Fruit fly (Drosophila melanogaster) whole organism, embryonic: ENCODE data around the gene SerRS-m.
A peak's percentile ranks its signal among the peaks of the same experiment; 100 is the strongest.

Source experiments
- ATbp ChIP-seq: fragments of 200-800 bp; sonication (Bioruptor generic); optimal IDR thresholded peaks from 2 replicates; lab custom pipeline; 2017; ENCODE audit warnings: missing biosample characterization, mild to moderate bottlenecking, missing genetic modification characterization, missing genetic modification reagents
- CG10431 ChIP-seq: fragments of 200-800 bp; sonication (Bioruptor generic); optimal IDR thresholded peaks from 3 replicates; lab custom pipeline; 2018; ENCODE audit warnings: missing biosample characterization, mild to moderate bottlenecking, missing genetic modification characterization
- CG12391 ChIP-seq: fragments of 200-800 bp; sonication (Bioruptor generic); optimal IDR thresholded peaks from 3 replicates; lab custom pipeline; 2018; ENCODE audit warnings: missing biosample characterization, mild to moderate bottlenecking, missing genetic modification characterization, moderate library complexity
- CG14710 ChIP-seq: fragments of 200-800 bp; sonication (Bioruptor generic); optimal IDR thresholded peaks from 3 replicates; lab custom pipeline; 2019; ENCODE audit warnings: missing biosample characterization, mild to moderate bottlenecking, missing genetic modification characterization, moderate library complexity
- CG15073 ChIP-seq: fragments of 200-800 bp; sonication (Bioruptor generic); optimal IDR thresholded peaks from 2 replicates; lab custom pipeline; 2016; ENCODE audit warnings: missing biosample characterization, missing genetic modification characterization
- CG2202 ChIP-seq: fragments of 200-800 bp; sonication (Bioruptor generic); optimal IDR thresholded peaks from 2 replicates; lab custom pipeline; 2018; ENCODE audit warnings: missing biosample characterization, mild to moderate bottlenecking, missing genetic modification characterization
- CG30020 ChIP-seq: fragments of 200-800 bp; optimal IDR thresholded peaks from 2 replicates; lab custom pipeline; 2019; ENCODE audit warnings: missing biosample characterization, mild to moderate bottlenecking, missing genetic modification characterization, moderate library complexity
- CG30431 ChIP-seq: fragments of 200-800 bp; sonication (Bioruptor generic); optimal IDR thresholded peaks from 2 replicates; lab custom pipeline; 2017; ENCODE audit warnings: missing biosample characterization, missing genetic modification characterization
- CG32767 ChIP-seq: fragments of 200-800 bp; sonication (Bioruptor generic); IDR thresholded peaks from 2 replicates; pipeline ENCODE4 v1.3.6; 2022; ENCODE audit warnings: missing biosample characterization, missing genetic modification characterization
- CG33557 ChIP-seq: fragments of 200-800 bp; sonication (Bioruptor generic); optimal IDR thresholded peaks from 2 replicates; lab custom pipeline; 2019; ENCODE audit warnings: missing biosample characterization, mild to moderate bottlenecking, missing genetic modification characterization, moderate library complexity
- CG4854 ChIP-seq: fragments of 200-800 bp; sonication (Bioruptor generic); optimal IDR thresholded peaks from 2 replicates; lab custom pipeline; 2016; ENCODE audit warnings: missing biosample characterization, missing genetic modification characterization, inconsistent platforms
- CG7271 ChIP-seq: fragments of 200-800 bp; sonication (Bioruptor generic); optimal IDR thresholded peaks from 2 replicates; lab custom pipeline; 2018; ENCODE audit warnings: missing biosample characterization, mild to moderate bottlenecking, missing genetic modification characterization, moderate library complexity
- CG7987 ChIP-seq: fragments of 200-800 bp; sonication (Bioruptor generic); optimal IDR thresholded peaks from 2 replicates; lab custom pipeline; 2018; ENCODE audit warnings: missing biosample characterization, mild to moderate bottlenecking, missing genetic modification characterization, moderate library complexity
- CG8290 ChIP-seq, 3 experiments: fragments of 200-800 bp; sonication (Bioruptor generic); optimal IDR thresholded peaks; 2 replicates each; lab custom pipeline; 2016 to 2019; ENCODE audit warnings: missing biosample characterization in 3 of 3, missing genetic modification characterization in 3 of 3, mild to moderate bottlenecking in 2 of 3, moderate library complexity in 1 of 3
- CG8388 ChIP-seq: fragments of 200-800 bp; sonication (Bioruptor generic); optimal IDR thresholded peaks from 2 replicates; lab custom pipeline; 2019; ENCODE audit warnings: missing biosample characterization, mild to moderate bottlenecking, missing genetic modification characterization, moderate library complexity
- CG9797 ChIP-seq: fragments of 200-800 bp; sonication (Bioruptor generic); optimal IDR thresholded peaks from 3 replicates; lab custom pipeline; 2018; ENCODE audit warnings: missing biosample characterization, mild to moderate bottlenecking, missing genetic modification characterization
- Dip3 ChIP-seq: fragments of 200-800 bp; sonication (Bioruptor generic); optimal IDR thresholded peaks from 3 replicates; lab custom pipeline; 2016; ENCODE audit warnings: missing biosample characterization, missing genetic modification characterization
- Doc2 ChIP-seq: fragments of 200-800 bp; sonication (Bioruptor generic); IDR thresholded peaks from 2 replicates; pipeline ENCODE4 v1.3.6; 2022; ENCODE audit warnings: missing biosample characterization, missing genetic modification characterization
- E2f2 ChIP-seq: fragments of 200-800 bp; sonication (Bioruptor generic); IDR thresholded peaks from 2 replicates; pipeline ENCODE4 v1.3.6; 2022; ENCODE audit warnings: missing biosample characterization, missing genetic modification characterization
- Elba2 ChIP-seq: fragments of 200-800 bp; sonication (Bioruptor generic); optimal IDR thresholded peaks from 3 replicates; lab custom pipeline; 2016; ENCODE audit warnings: missing biosample characterization, missing genetic modification characterization
- Ets65A ChIP-seq: fragments of 200-800 bp; sonication (Bioruptor generic); peaks from one replicate; lab custom pipeline; 2016; ENCODE audit warnings: missing biosample characterization, missing genetic modification characterization
- Hr39 ChIP-seq: fragments of >200 bp; optimal IDR thresholded peaks from 2 replicates; lab custom pipeline; 2017
- Lpt ChIP-seq: fragments of >200 bp; optimal IDR thresholded peaks from 2 replicates; lab custom pipeline; 2018; ENCODE audit warnings: missing biosample characterization, missing genetic modification characterization
- Med ChIP-seq: fragments of 200-800 bp; sonication (Bioruptor generic); peaks from one replicate; lab custom pipeline; 2016; ENCODE audit warnings: missing biosample characterization, missing genetic modification characterization, mild to moderate bottlenecking, inconsistent platforms, moderate library complexity
- Pdp1 ChIP-seq, 2 experiments: fragments of 200-800 bp; sonication (Bioruptor generic); optimal IDR thresholded peaks; 3 replicates each; lab custom pipeline; 2016; ENCODE audit warnings: missing biosample characterization in 2 of 2, missing genetic modification characterization in 2 of 2, mild to moderate bottlenecking in 1 of 2, moderate library complexity in 1 of 2
- Poxn ChIP-seq: fragments of 200-800 bp; sonication (Bioruptor generic); IDR thresholded peaks from 2 replicates; pipeline ENCODE4 v1.3.6; 2022; ENCODE audit warnings: missing biosample characterization, missing genetic modification characterization
- Rx ChIP-seq: fragments of 200-800 bp; sonication (Bioruptor generic); IDR thresholded peaks from 2 replicates; pipeline ENCODE4 v1.3.6; 2022; ENCODE audit warnings: missing biosample characterization, missing genetic modification characterization
- Scr ChIP-seq: fragments of 200-800 bp; sonication (Bioruptor generic); IDR thresholded peaks from 2 replicates; pipeline ENCODE4 v1.3.6; 2022; ENCODE audit warnings: missing biosample characterization, missing genetic modification characterization; ENCODE audit not compliant: partially characterized antibody
- Spps ChIP-seq: fragments of 200-800 bp; sonication (Bioruptor generic); optimal IDR thresholded peaks from 2 replicates; lab custom pipeline; 2018; ENCODE audit warnings: missing biosample characterization, mild to moderate bottlenecking, missing genetic modification characterization
- Stat92E ChIP-seq, 3 experiments: fragments of >200 bp in 2 of 3; fragments of 200-800 bp in 1 of 3; sonication (Bioruptor generic) in 1 of 3; optimal IDR thresholded peaks; 2 replicates each; lab custom pipeline; 2017 to 2019; ENCODE audit warnings: missing biosample characterization in 3 of 3, missing genetic modification characterization in 3 of 3, mild to moderate bottlenecking in 1 of 3, moderate library complexity in 1 of 3
- bab2 ChIP-seq: fragments of 200-800 bp; sonication (Bioruptor generic); optimal IDR thresholded peaks from 2 replicates; lab custom pipeline; 2016; ENCODE audit warnings: missing biosample characterization, missing genetic modification characterization
- bcd ChIP-seq: fragments of 200-800 bp; sonication (Bioruptor generic); optimal IDR thresholded peaks from 2 replicates; lab custom pipeline; 2017; ENCODE audit warnings: missing biosample characterization, mild to moderate bottlenecking, missing genetic modification characterization
- br ChIP-seq: fragments of >200 bp; optimal IDR thresholded peaks from 2 replicates; lab custom pipeline; 2017
- btn ChIP-seq: fragments of 200-800 bp; sonication (Bioruptor generic); optimal IDR thresholded peaks from 2 replicates; lab custom pipeline; 2016; ENCODE audit warnings: missing biosample characterization, missing genetic modification characterization
- cg ChIP-seq: fragments of 200-800 bp; sonication (Bioruptor generic); optimal IDR thresholded peaks from 3 replicates; lab custom pipeline; 2019; ENCODE audit warnings: missing biosample characterization, mild to moderate bottlenecking, missing genetic modification characterization, moderate library complexity
- croc ChIP-seq: fragments of 200-800 bp; sonication (Bioruptor generic); conservative IDR thresholded peaks from 3 replicates; pipeline ENCODE4 v1.3.6; 2022; ENCODE audit warnings: missing biosample characterization, missing genetic modification characterization
- dpn ChIP-seq, 2 experiments: fragments of 200-800 bp; sonication (Bioruptor generic); optimal IDR thresholded peaks; 3 replicates each; lab custom pipeline; 2016; ENCODE audit warnings: missing biosample characterization in 2 of 2, missing genetic modification characterization in 2 of 2
- klu ChIP-seq: fragments of 200-800 bp; sonication (Bioruptor generic); IDR thresholded peaks from 2 replicates; pipeline ENCODE4 v1.3.6; 2022; ENCODE audit warnings: missing biosample characterization, missing genetic modification characterization
- lola ChIP-seq, 3 experiments: fragments of >200 bp in 2 of 3; fragments of 200-800 bp in 1 of 3; sonication (Bioruptor generic) in 1 of 3; optimal IDR thresholded peaks; 2 replicates each; lab custom pipeline; 2017 to 2019; ENCODE audit warnings: missing biosample characterization in 3 of 3, missing genetic modification characterization in 3 of 3, mild to moderate bottlenecking in 1 of 3, moderate library complexity in 1 of 3
- p53 ChIP-seq: fragments of 200-800 bp; sonication (Bioruptor generic); optimal IDR thresholded peaks from 2 replicates; lab custom pipeline; 2016; ENCODE audit warnings: missing biosample characterization, missing genetic modification characterization
- peb ChIP-seq: fragments of 200-800 bp; sonication (Bioruptor generic); IDR thresholded peaks from 2 replicates; pipeline ENCODE4 v1.3.6; 2022; ENCODE audit warnings: missing biosample characterization, missing genetic modification characterization
- prd ChIP-seq, 3 experiments: fragments of >200 bp in 2 of 3; fragments of 200-800 bp in 1 of 3; sonication (Bioruptor generic) in 1 of 3; optimal IDR thresholded peaks in 2 of 3; IDR thresholded peaks in 1 of 3; 2 replicates in 2 of 3; 3 replicates in 1 of 3; pipeline versions ENCODE4 v1.3.6 to Lab custom; 2017 to 2022; ENCODE audit warnings: missing biosample characterization in 1 of 3, missing genetic modification characterization in 1 of 3
- psq ChIP-seq: fragments of 200-800 bp; sonication (Bioruptor generic); optimal IDR thresholded peaks from 2 replicates; lab custom pipeline; 2017; ENCODE audit warnings: missing biosample characterization, missing genetic modification characterization
- ranshi ChIP-seq: fragments of 200-800 bp; sonication (Bioruptor generic); IDR thresholded peaks from 2 replicates; pipeline ENCODE4 v1.3.6; 2022; ENCODE audit warnings: missing biosample characterization, missing genetic modification characterization
- sd ChIP-seq: fragments of 200-800 bp; sonication (Bioruptor generic); optimal IDR thresholded peaks from 3 replicates; lab custom pipeline; 2018; ENCODE audit warnings: missing biosample characterization, mild to moderate bottlenecking, missing genetic modification characterization, moderate library complexity
- sens ChIP-seq: fragments of 200-800 bp; sonication (Bioruptor generic); peaks from one replicate; lab custom pipeline; 2016; ENCODE audit warnings: missing biosample characterization, missing genetic modification characterization
- ssp ChIP-seq: fragments of 200-800 bp; sonication (Bioruptor generic); IDR thresholded peaks from 2 replicates; pipeline ENCODE4 v1.3.6; 2022; ENCODE audit warnings: missing biosample characterization, missing genetic modification characterization
- tgo ChIP-seq: fragments of 200-800 bp; sonication (Bioruptor generic); IDR thresholded peaks from 3 replicates; pipeline ENCODE4 v1.3.6; 2022; ENCODE audit warnings: missing biosample characterization, missing genetic modification characterization
- tio ChIP-seq: fragments of 200-800 bp; sonication (Bioruptor generic); optimal IDR thresholded peaks from 2 replicates; lab custom pipeline; 2017; ENCODE audit warnings: missing biosample characterization, missing genetic modification characterization, inconsistent platforms
- z ChIP-seq: fragments of 200-800 bp; sonication (Bioruptor generic); IDR thresholded peaks from 3 replicates; pipeline ENCODE4 v1.3.6; 2022; ENCODE audit warnings: missing biosample characterization, missing genetic modification characterization

Gene SerRS-m

DNA sequence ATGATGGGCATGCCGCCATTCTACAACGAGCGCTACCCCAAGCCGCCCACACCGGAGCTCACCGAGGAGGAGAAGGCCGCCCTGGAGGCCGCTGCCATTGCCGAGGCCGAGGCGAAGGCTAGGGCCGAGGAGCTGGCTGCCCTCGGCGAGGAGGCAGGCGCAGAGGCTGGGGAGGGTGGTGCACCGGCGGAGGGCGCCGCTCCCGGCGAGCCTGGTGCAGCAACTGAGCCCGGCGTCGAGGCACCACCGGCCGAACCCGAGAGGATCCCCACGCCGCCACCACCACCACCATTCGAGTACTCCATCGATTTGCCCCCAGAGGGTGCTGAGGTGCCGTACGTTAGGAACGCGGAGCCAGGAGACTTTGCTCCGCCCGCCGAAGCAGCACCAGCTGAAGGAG lies 35.2 kb upstream of the SerRS-m start (continued):
- no peak for TF ChIP-seq bab2 (GFP tag; lab: Kevin White, UChicago)
- TF ChIP-seq E2f2: no peak
- peak; percentile 22 for TF ChIP-seq sens (GFP tag; lab: Kevin White, UChicago)
- TF ChIP-seq, all 482 proteins: peak for 12

DNA sequence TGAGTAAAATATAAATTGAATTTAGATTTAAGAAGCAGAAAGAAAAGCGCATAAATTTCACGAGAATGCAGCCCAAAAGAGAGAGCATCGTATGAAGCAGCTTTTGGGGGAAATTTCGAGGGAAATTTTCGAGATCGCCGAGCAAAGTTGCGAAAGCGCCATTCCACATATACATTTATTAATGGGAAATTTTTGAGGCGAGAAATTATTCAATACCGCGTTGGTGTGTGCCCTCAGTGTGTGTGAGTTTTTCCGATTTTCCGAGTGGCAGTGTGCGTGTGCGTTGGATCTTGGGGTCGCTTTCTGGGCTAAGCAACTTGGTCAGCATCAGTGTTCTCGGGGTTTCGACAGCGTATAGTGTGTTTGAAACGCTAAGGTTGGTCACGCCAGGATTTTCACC lies 30.5 kb upstream of the SerRS-m start, which contains the start of gene Tm2:
Gene Tm2, plus strand, starts transcription at position 270 of the 400 bp plus-strand sequence.
- TF ChIP-seq Scr (no peak), Ets65A (GFP tag; lab: Kevin White, UChicago) (no peak), lola (GFP tag; optimal IDR thresholded peaks at IDR 0.05; lab: Kevin White, UChicago) (no peak), Med (peak; percentile 70), CG30431 (no peak), Doc2 (GFP tag; lab: Robert Waterston, UW) (no peak), sd (peak; percentile 1), CG7987 (GFP tag; lab: Kevin White, UChicago) (no peak), br (lab: Kevin White, UChicago) (no peak), ranshi (GFP tag; lab: Robert Waterston, UW) (no peak), Spps (tag; lab: Kevin White, UChicago) (no peak), prd (optimal IDR thresholded peaks at IDR 0.05; lab: Kevin White, UChicago) (no peak), prd (GFP tag; IDR thresholded peaks at IDR 0.05; lab: Robert Waterston, UW) (no peak), Lpt (GFP tag; lab: Kevin White, UChicago) (no peak), Poxn (GFP tag; lab: Robert Waterston, UW) (no peak), CG7271 (tag; lab: Kevin White, UChicago) (no peak), klu (no peak), CG10431 (GFP tag; lab: Kevin White, UChicago) (no peak), CG14710 (tag; lab: Kevin White, UChicago) (no peak), CG8388 (GFP tag; lab: Kevin White, UChicago) (no peak), sens (GFP tag; lab: Kevin White, UChicago) (peak; percentile 82), dpn (GFP tag; optimal IDR thresholded peaks at IDR 0.05; lab: Kevin White, UChicago) (no peak), z (0 out of 3 replicates have a peak, but pooled peaks have one; percentile 27), Pdp1 (GFP tag; optimal IDR thresholded peaks at IDR 0.05; lab: Kevin White, UChicago) (peak in 1 of 2 experiments; percentile 54), Stat92E (GFP tag; optimal IDR thresholded peaks at IDR 0.05; lab: Kevin White, UChicago) (no peak), tio (GFP tag; lab: Kevin White, UChicago) (no peak), croc (GFP tag; lab: Robert Waterston, UW) (no peak), CG8290 (GFP tag; optimal IDR thresholded peaks at IDR 0.05; lab: Kevin White, UChicago) (no peak), CG8290 (tag; optimal IDR thresholded peaks at IDR 0.05; lab: Kevin White, UChicago) (no peak), Hr39 (lab: Kevin White, UChicago) (no peak), CG32767 (0 out of 2 replicates have a peak, but pooled peaks have one; percentile 15), CG15073 (GFP tag; lab: Kevin White, UChicago) (no peak), Elba2 (GFP tag; lab: Kevin White, UChicago) (no peak), tgo (GFP tag; lab: Robert Waterston, UW) (no peak), CG33557 (no peak), CG9797 (no peak), CG2202 (tag; lab: Kevin White, UChicago) (no peak), Dip3 (no peak), cg (GFP tag; lab: Kevin White, UChicago) (peak; percentile 66), CG12391 (tag; lab: Kevin White, UChicago) (no peak), bcd (no peak), psq (GFP tag; lab: Kevin White, UChicago) (no peak), peb (GFP tag; lab: Robert Waterston, UW) (no peak), ATbp (GFP tag; lab: Kevin White, UChicago) (no peak), Rx (GFP tag; lab: Robert Waterston, UW) (no peak), btn (GFP tag; lab: Kevin White, UChicago) (no peak), p53 (GFP tag; lab: Kevin White, UChicago) (no peak), CG30020 (tag; lab: Kevin White, UChicago) (no peak), ssp (no peak), CG4854 (no peak)
